Worm (Caenorhabditis elegans) whole organism, L4/young adult: ENCODE measurements around the gene chil-3.

ENCODE experiments used
- W03F9.2 ChIP-seq: fragments of 150-350 bp; optimal IDR thresholded peaks from 2 replicates; lab custom pipeline; 2014; ENCODE audit warnings: missing biosample characterization, missing genetic modification characterization
- dao-5 ChIP-seq: sonication (generic microtip); optimal IDR thresholded peaks from 2 replicates; lab custom pipeline; 2016; ENCODE audit warnings: missing genotype, missing genetic modification characterization, moderate library complexity, missing compliant biosample characterization
- him-1 ChIP-seq: sonication (generic microtip); optimal IDR thresholded peaks from 2 replicates; lab custom pipeline; 2016; ENCODE audit warnings: missing genotype, missing genetic modification reagents, missing genetic modification characterization, missing compliant biosample characterization

DNA sequence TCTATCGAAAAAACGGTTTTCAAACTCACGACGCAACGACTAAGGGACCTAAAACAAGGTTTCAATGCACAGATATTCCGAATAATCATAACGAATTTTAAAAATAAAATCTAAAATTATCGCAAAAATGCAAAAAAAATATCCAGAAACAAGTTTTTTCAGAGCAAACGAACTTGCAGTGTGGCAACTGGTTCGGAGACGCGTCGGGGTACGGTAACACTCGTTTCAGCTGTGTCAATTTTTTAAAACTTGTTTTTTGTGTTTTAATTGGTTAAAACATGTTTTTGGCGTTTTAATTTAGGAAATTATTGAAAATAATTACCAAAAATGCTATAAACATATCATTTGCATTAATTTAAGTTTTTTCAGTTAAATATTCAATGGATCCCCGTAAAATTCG is 31.1 kb upstream of the chil-3 start, which contains the start of gene C08H9.16:
- TF ChIP-seq W03F9.2 (tag; lab: Kevin White, UChicago) (peak; percentile 74), him-1 (tag; lab: Kevin White, UChicago) (no peak), dao-5 (no peak)
